Fruit fly (Drosophila melanogaster) whole organism: Measurements from ENCODE around the gene if.

Experiments
- CG8478 ChIP-seq: fragments of >200 bp; optimal IDR thresholded peaks from 2 replicates; lab custom pipeline; 2018; ENCODE audit warnings: inconsistent platforms
- EcR ChIP-seq, 2 experiments: fragments of >200 bp; optimal IDR thresholded peaks; 2 replicates each; lab custom pipeline; 2017; ENCODE audit warnings: missing biosample characterization in 2 of 2, missing genetic modification characterization in 2 of 2, missing genetic modification reagents in 2 of 2

- TF ChIP-seq EcR (GFP tag; optimal IDR thresholded peaks at IDR 0.05; lab: Kevin White, UChicago) (no peak), CG8478 (lab: Kevin White, UChicago) (no peak)
Measured at dm6 chrX:16772882-16773827, 10.1 kb downstream of the if start.
